Fruit fly (Drosophila melanogaster): ENCODE data around the gene SIFaR.

Gene SIFaR

dm6 chr3R:21273427-21274038, 20.3 kb downstream of the SIFaR start, which contains the start of gene CG3308:
TSS of gene CG3308 (minus strand) at chr3R:21273817.
- peak; percentile 57 for TF ChIP-seq esn (GFP tag; optimal IDR thresholded peaks at IDR 0.05)
- no peak for TF ChIP-seq spab (GFP tag; optimal IDR thresholded peaks at IDR 0.05)
- peak; percentile 39 for TF ChIP-seq lz (GFP tag; optimal IDR thresholded peaks at IDR 0.05)
- TF ChIP-seq acj6 (GFP tag; optimal IDR thresholded peaks at IDR 0.05) = peak; percentile 4
- TF ChIP-seq cyc (GFP tag; optimal IDR thresholded peaks at IDR 0.05) = peak; percentile 37
- peak; percentile 2 for TF ChIP-seq achi (GFP tag; optimal IDR thresholded peaks at IDR 0.05)
- no peak for TF ChIP-seq CG1621 (tag; optimal IDR thresholded peaks at IDR 0.05)
- no peak for TF ChIP-seq CG34406 (GFP tag; optimal IDR thresholded peaks at IDR 0.05)
- TF ChIP-seq svp (GFP tag) = peak; percentile 67
- TF ChIP-seq CG3919 (GFP tag; optimal IDR thresholded peaks at IDR 0.05) = no peak
- TF ChIP-seq Sox102F (GFP tag; optimal IDR thresholded peaks at IDR 0.05) = peak; percentile 15
- TF ChIP-seq CG8632 (GFP tag; optimal IDR thresholded peaks at IDR 0.05) = no peak
- peak; percentile 16 for TF ChIP-seq Hr39 (GFP tag; optimal IDR thresholded peaks at IDR 0.05)
- peak; percentile 82 for TF ChIP-seq Eip78C (GFP tag)
- peak; percentile 35 for TF ChIP-seq CG31627 (GFP tag; optimal IDR thresholded peaks at IDR 0.05)
- TF ChIP-seq CG8319 (GFP tag; optimal IDR thresholded peaks at IDR 0.05) = no peak
- TF ChIP-seq vri (GFP tag; optimal IDR thresholded peaks at IDR 0.05) = peak; percentile 96
- peak; percentile 13 for TF ChIP-seq Sox14 (GFP tag; optimal IDR thresholded peaks at IDR 0.05)
- peak in 1 of 2 experiments; percentile 7 for TF ChIP-seq ss (GFP tag; optimal IDR thresholded peaks at IDR 0.05)
- TF ChIP-seq Hr4 (GFP tag; optimal IDR thresholded peaks at IDR 0.05) = peak; percentile 8
- peak; percentile 34 for TF ChIP-seq OdsH (GFP tag; optimal IDR thresholded peaks at IDR 0.05)
- TF ChIP-seq CG10631 (GFP tag; optimal IDR thresholded peaks at IDR 0.05) = peak; percentile 20
- peak; percentile 29 for TF ChIP-seq Eip75B (GFP tag; optimal IDR thresholded peaks at IDR 0.05)

dm6 chr3R:21271208-21271607, 22.6 kb downstream of the SIFaR start:
- TF ChIP-seq eg (GFP tag; IDR thresholded peaks at IDR 0.05) (no peak), CG31627 (GFP tag; optimal IDR thresholded peaks at IDR 0.05) (no peak), svp (GFP tag) (no peak), fkh (GFP tag; optimal IDR thresholded peaks at IDR 0.05) (peak; percentile 81), CG3919 (GFP tag; optimal IDR thresholded peaks at IDR 0.05) (no peak)

- no peak for TF ChIP-seq topi (GFP tag; optimal IDR thresholded peaks at IDR 0.05)
- peak; percentile 91 for TF ChIP-seq svp (GFP tag)
- no peak for TF ChIP-seq fkh (GFP tag; optimal IDR thresholded peaks at IDR 0.05)
- TF ChIP-seq achi (GFP tag; optimal IDR thresholded peaks at IDR 0.05) = no peak
Observed at dm6 chr3R:21270609-21271143, 23.1 kb downstream of the SIFaR start.

- TF ChIP-seq fkh (GFP tag; optimal IDR thresholded peaks at IDR 0.05) (peak; percentile 82), Sox14 (GFP tag; optimal IDR thresholded peaks at IDR 0.05) (peak; percentile 61), pdm3 (GFP tag; optimal IDR thresholded peaks at IDR 0.05) (no peak), Eip75B (GFP tag; optimal IDR thresholded peaks at IDR 0.05) (peak; percentile 1), Eip78C (GFP tag) (no peak), CG3919 (GFP tag; optimal IDR thresholded peaks at IDR 0.05) (peak; percentile 43), Ets96B (tag; optimal IDR thresholded peaks at IDR 0.05) (no peak), CG1621 (tag; optimal IDR thresholded peaks at IDR 0.05) (peak; percentile 44), topi (GFP tag; optimal IDR thresholded peaks at IDR 0.05) (peak; percentile 45), achi (GFP tag; optimal IDR thresholded peaks at IDR 0.05) (peak; percentile 23), Met (GFP tag; optimal IDR thresholded peaks at IDR 0.05) (no peak), Sox15 (GFP tag; optimal IDR thresholded peaks at IDR 0.05) (no peak), vri (GFP tag; optimal IDR thresholded peaks at IDR 0.05) (peak; percentile 66), CG6854 (GFP tag; optimal IDR thresholded peaks at IDR 0.05) (peak; percentile 44), cyc (GFP tag; optimal IDR thresholded peaks at IDR 0.05) (peak; percentile 14), svp (GFP tag) (peak; percentile 84), salr (GFP tag; optimal IDR thresholded peaks at IDR 0.05) (no peak), CG3032 (tag; optimal IDR thresholded peaks at IDR 0.05) (peak; percentile 14), CG34406 (GFP tag; optimal IDR thresholded peaks at IDR 0.05) (no peak), esn (GFP tag; optimal IDR thresholded peaks at IDR 0.05) (peak; percentile 51), CG31627 (GFP tag; optimal IDR thresholded peaks at IDR 0.05) (peak; percentile 34), fd85E (GFP tag; optimal IDR thresholded peaks at IDR 0.05) (no peak), CG6163 (GFP tag; IDR thresholded peaks at IDR 0.05) (peak; percentile 53; the same call in 2 of the 3 replicates), Blimp-1 (GFP tag; optimal IDR thresholded peaks at IDR 0.05) (peak; percentile 98), dac (GFP tag; optimal IDR thresholded peaks at IDR 0.05) (peak; percentile 1), Hr38 (GFP tag; optimal IDR thresholded peaks at IDR 0.05) (no peak), net (GFP tag; optimal IDR thresholded peaks at IDR 0.05) (no peak), lz (GFP tag; optimal IDR thresholded peaks at IDR 0.05) (peak; percentile 35), CG32006 (GFP tag; optimal IDR thresholded peaks at IDR 0.05) (no peak), CG8319 (GFP tag; optimal IDR thresholded peaks at IDR 0.05) (no peak), Gug (GFP tag; IDR thresholded peaks at IDR 0.05) (no peak)
Observed at dm6 chr3R:21269923-21270322, 23.9 kb downstream of the SIFaR start, which contains the start of the genes AP-2sigma and Idi. TSS of gene AP-2sigma (minus strand) at chr3R:21270075. TSS of gene Idi (plus strand) at chr3R:21270126.

Data from whole organism, prepupa.